Worm (Caenorhabditis elegans) whole organism, L2 larva: ENCODE measurements around the gene nmy-3.

Experiments
- R02D3.7 ChIP-seq: fragments of 150-350 bp; optimal IDR thresholded peaks from 2 replicates; lab custom pipeline; 2014; ENCODE audit warnings: missing biosample characterization, missing genetic modification characterization
- gmeb-1 ChIP-seq: fragments of 150-350 bp; optimal IDR thresholded peaks from 2 replicates; lab custom pipeline; 2014; ENCODE audit warnings: missing biosample characterization, missing genetic modification characterization
- mab-5 ChIP-seq: fragments of 150-350 bp; optimal IDR thresholded peaks from 2 replicates; lab custom pipeline; 2014; ENCODE audit warnings: missing biosample characterization, missing genetic modification characterization
- mdl-1 ChIP-seq, 2 experiments: fragments of 150-350 bp in 1 of 2; sonication (generic microtip) in 1 of 2; optimal IDR thresholded peaks; 2 replicates each; lab custom pipeline; 2017; ENCODE audit warnings: missing biosample characterization in 2 of 2, missing genetic modification characterization in 2 of 2
- nhr-11 ChIP-seq: fragments of 150-350 bp; optimal IDR thresholded peaks from 2 replicates; lab custom pipeline; 2014; ENCODE audit warnings: missing biosample characterization, missing genetic modification characterization
- nhr-12 ChIP-seq: fragments of 150-350 bp; optimal IDR thresholded peaks from 2 replicates; lab custom pipeline; 2014; ENCODE audit warnings: missing biosample characterization, missing genetic modification characterization
- sem-4 ChIP-seq: fragments of 150-350 bp; optimal IDR thresholded peaks from 2 replicates; lab custom pipeline; 2014; ENCODE audit warnings: missing biosample characterization, missing genetic modification reagents, missing genetic modification characterization
- unc-62 ChIP-seq: fragments of 150-350 bp; optimal IDR thresholded peaks from 2 replicates; lab custom pipeline; 2014; ENCODE audit warnings: missing biosample characterization, missing genetic modification reagents, missing genetic modification characterization
- ztf-4 ChIP-seq: fragments of 150-350 bp; optimal IDR thresholded peaks from 2 replicates; lab custom pipeline; 2014; ENCODE audit warnings: missing biosample characterization, missing genetic modification characterization

DNA sequence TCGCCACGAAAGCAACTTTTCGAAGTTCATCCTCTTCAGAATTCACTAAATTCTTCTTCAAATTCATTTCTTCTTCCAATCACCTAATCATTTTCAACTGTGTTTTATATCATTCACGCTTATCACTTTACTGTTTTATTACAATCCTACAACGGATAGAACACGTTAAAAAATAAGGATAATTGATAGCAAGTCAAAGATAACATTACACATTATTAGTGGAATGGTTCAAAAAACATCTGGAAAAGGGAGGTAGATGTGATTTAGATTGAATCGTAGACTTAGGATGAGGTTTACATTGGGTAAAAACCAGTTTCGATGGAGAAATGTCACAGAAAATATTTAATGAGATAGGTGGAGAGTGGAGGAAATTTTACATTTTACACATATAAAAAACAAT is 12.6 kb upstream of the nmy-3 start, which contains the start of gene col-120:
- TF ChIP-seq nhr-12 (tag; lab: Kevin White, UChicago): no peak
- TF ChIP-seq gmeb-1 (tag; lab: Kevin White, UChicago): no peak
- no peak for TF ChIP-seq ztf-4 (tag; lab: Kevin White, UChicago)
- TF ChIP-seq R02D3.7: no peak
- no peak for TF ChIP-seq unc-62 (GFP tag; lab: Kevin White, UChicago)
- no peak for TF ChIP-seq mdl-1 (tag; optimal IDR thresholded peaks at IDR 0.05; lab: Kevin White, UChicago)
- no peak for TF ChIP-seq mab-5
- TF ChIP-seq nhr-11 (tag; lab: Kevin White, UChicago): no peak
- no peak for TF ChIP-seq sem-4
